Fruit fly (Drosophila melanogaster): ENCODE results near the gene CG16904.

Gene CG16904

DNA sequence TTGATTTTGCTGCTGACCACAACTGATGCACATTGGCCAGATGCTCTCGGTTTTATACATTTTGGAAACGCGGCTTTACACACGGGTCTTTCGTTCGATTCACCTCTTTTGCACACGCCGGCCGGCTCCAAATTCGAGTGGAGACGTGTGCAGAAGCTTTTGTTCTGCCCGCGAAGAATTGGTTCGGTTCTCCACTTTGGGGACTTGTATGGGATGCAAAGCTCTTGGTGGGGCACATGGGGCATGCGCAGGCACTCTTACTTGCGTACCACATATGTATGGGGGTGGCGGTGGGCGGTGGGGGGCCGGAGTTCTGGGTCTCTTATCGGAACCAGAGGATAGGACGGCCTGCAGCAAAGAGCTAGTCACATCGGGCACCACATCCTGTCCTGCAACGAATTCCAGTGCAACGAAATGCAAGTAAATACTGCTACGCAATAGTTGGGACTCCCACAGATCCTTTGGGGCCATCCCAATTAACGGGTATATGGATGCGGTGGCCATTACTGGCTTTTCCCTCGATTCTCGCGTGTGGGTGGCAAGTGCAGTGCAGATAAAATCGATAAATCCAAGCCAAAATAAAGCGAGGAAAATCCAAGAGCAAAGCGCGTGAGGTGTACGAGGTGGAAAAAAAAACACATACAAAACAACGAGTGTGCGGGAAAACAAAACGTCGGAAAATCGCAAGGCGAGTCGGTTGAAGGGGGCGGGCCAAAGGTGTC is 32.3 kb downstream of the CG16904 start, which contains the start of the genes MtnA and CG8500:
Gene MtnA (minus strand): TSS at position 30 of the 722 bp plus-strand sequence.
Gene CG8500 (plus strand): TSS at position 313 of the 722 bp plus-strand sequence.
- no peak for TF ChIP-seq CG8478 (optimal IDR thresholded peaks at IDR 0.05)
- no peak for TF ChIP-seq CTCF (optimal IDR thresholded peaks at IDR 0.05)

dm6 chr3R:9783240-9783917 is 33.4 kb downstream of the CG16904 start:
- TF ChIP-seq CTCF (optimal IDR thresholded peaks at IDR 0.05) (no peak), CG8478 (optimal IDR thresholded peaks at IDR 0.05) (no peak)

- TF ChIP-seq CTCF (optimal IDR thresholded peaks at IDR 0.05) (no peak), CG8478 (optimal IDR thresholded peaks at IDR 0.05) (no peak)
Measured at dm6 chr3R:9779764-9780163, 37.0 kb downstream of the CG16904 start, which contains the start of gene CG12947. TSS of gene CG12947 (plus strand) at chr3R:9780064.

dm6 chr3R:9777941-9778360 is 38.8 kb downstream of the CG16904 start, which contains the start of gene RpS29:
TSS of gene RpS29 (plus strand) at chr3R:9778042.
- TF ChIP-seq CTCF (optimal IDR thresholded peaks at IDR 0.05) (peak; percentile 60 to 70), CG8478 (optimal IDR thresholded peaks at IDR 0.05) (no peak)

DNA sequence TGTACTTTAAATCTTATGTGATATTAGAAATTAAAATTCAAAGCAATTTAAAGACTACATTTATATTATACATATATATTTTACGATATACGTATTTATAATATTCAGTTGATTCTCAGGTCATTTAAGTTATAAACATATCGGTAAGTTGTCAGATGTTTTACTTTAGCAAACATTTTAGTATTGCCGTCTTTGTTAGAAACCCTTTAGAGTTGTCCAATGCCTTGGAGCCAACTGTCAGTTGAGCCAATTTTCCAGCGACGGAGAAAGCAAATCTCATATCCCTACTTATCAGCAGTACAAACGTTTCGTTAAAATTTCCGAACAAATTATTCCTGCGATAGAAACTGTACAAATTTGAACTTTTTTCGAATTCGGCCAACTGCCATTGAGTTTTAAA is 42.0 kb downstream of the CG16904 start, which contains the start of gene topi:
Gene topi (plus strand): TSS at position 301 of the 400 bp plus-strand sequence.
- TF ChIP-seq CG8478 (optimal IDR thresholded peaks at IDR 0.05) (no peak), CTCF (optimal IDR thresholded peaks at IDR 0.05) (no peak)

dm6 chr3R:9774147-9774546 is 42.6 kb downstream of the CG16904 start, which contains the start of gene Whamy:
TSS of gene Whamy (minus strand) at chr3R:9774419.
- no peak for TF ChIP-seq CG8478 (optimal IDR thresholded peaks at IDR 0.05)
- TF ChIP-seq CTCF (optimal IDR thresholded peaks at IDR 0.05): no peak

- TF ChIP-seq CG8478 (optimal IDR thresholded peaks at IDR 0.05): no peak
Measured at dm6 chr3R:9771519-9771972, 45.2 kb downstream of the CG16904 start, which contains the start of gene CG9471. TSS of gene CG9471 (minus strand) at chr3R:9771542.

DNA sequence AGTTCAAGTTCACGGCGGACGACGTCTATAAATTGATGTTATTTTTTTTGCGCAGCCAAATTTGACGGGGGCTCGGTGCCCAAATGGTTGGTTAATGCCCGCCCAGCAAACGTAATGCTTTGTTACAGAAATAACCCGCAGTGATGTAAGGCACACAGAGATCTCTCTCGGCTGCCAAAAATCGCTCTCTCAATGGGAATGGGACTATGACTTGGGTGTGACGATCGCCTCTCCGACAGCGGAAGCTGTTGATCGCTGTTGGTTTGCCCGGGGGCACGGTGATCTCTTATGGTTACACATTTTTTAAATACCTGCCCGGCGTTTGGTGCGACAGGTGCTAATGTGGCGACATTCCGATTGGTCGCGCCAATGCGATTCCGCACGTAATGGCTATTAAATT is 46.7 kb downstream of the CG16904 start:
- no peak for TF ChIP-seq CG8478 (optimal IDR thresholded peaks at IDR 0.05)
- TF ChIP-seq CTCF (optimal IDR thresholded peaks at IDR 0.05): no peak

dm6 chr3R:9768884-9769283 is 47.9 kb downstream of the CG16904 start, which contains the start of gene MED6:
TSS of gene MED6 (minus strand) at chr3R:9768984.
- TF ChIP-seq CTCF (optimal IDR thresholded peaks at IDR 0.05) (no peak), CG8478 (optimal IDR thresholded peaks at IDR 0.05) (no peak)

- TF ChIP-seq CG8478 (optimal IDR thresholded peaks at IDR 0.05): no peak
- peak in 1 of 2 experiments; percentile 16 for TF ChIP-seq CTCF (optimal IDR thresholded peaks at IDR 0.05)
Measured at dm6 chr3R:9767620-9768592, 48.9 kb downstream of the CG16904 start, which contains the start of gene Naa80. TSS of gene Naa80 (plus strand) at chr3R:9767834.
